Worm (Caenorhabditis elegans) whole organism, young adult: ENCODE measurements around the gene slc-36.1.

Source experiments
- B0019.2 ChIP-seq: fragments of 200-800 bp; sonication (Bioruptor generic); conservative IDR thresholded peaks from 2 replicates; pipeline ENCODE4 v1.3.6; 2022; ENCODE audit warnings: missing genetic modification reagents, missing genetic modification characterization, missing compliant biosample characterization
- B0035.1 ChIP-seq: sonication (generic microtip); optimal IDR thresholded peaks from 2 replicates; lab custom pipeline; 2016; ENCODE audit warnings: missing genetic modification characterization, mild to moderate bottlenecking, missing compliant biosample characterization, missing genotype, missing genetic modification reagents
- C06A6.2 ChIP-seq: fragments of 200-800 bp; sonication (Bioruptor generic); conservative IDR thresholded peaks from 2 replicates; pipeline ENCODE4 v1.3.6; 2022; ENCODE audit warnings: missing genetic modification characterization, missing compliant biosample characterization
- C17E4.6 ChIP-seq: fragments of 200-800 bp; sonication (Bioruptor generic); IDR thresholded peaks from 2 replicates; pipeline ENCODE4 v1.3.6; 2022; ENCODE audit warnings: missing genetic modification reagents, missing genetic modification characterization, missing compliant biosample characterization
- D2030.7 ChIP-seq: fragments of 200-800 bp; sonication (Bioruptor generic); IDR thresholded peaks from 2 replicates; pipeline ENCODE4 v1.3.6; 2022; ENCODE audit warnings: missing genetic modification reagents, missing genetic modification characterization, missing compliant biosample characterization
- F23B12.7 ChIP-seq: sonication (generic microtip); optimal IDR thresholded peaks from 2 replicates; lab custom pipeline; 2017; ENCODE audit warnings: missing genetic modification characterization, mild to moderate bottlenecking, missing compliant biosample characterization, antibody characterized with exemption, moderate library complexity; ENCODE audit not compliant: insufficient read depth
- F33H1.4 ChIP-seq: fragments of 200-800 bp; sonication (Bioruptor generic); IDR thresholded peaks from 2 replicates; pipeline ENCODE4 v1.3.6; 2022; ENCODE audit warnings: missing genetic modification reagents, missing genetic modification characterization, missing compliant biosample characterization
- F52B5.7 ChIP-seq: sonication (generic microtip); optimal IDR thresholded peaks from 2 replicates; lab custom pipeline; 2016; ENCODE audit warnings: mild to moderate bottlenecking, missing genetic modification characterization, missing compliant biosample characterization
- F57A8.1 ChIP-seq: fragments of 200-800 bp; sonication (Bioruptor generic); optimal IDR thresholded peaks from 2 replicates; lab custom pipeline; 2018; ENCODE audit warnings: mild to moderate bottlenecking, missing genetic modification characterization, moderate library complexity, missing compliant biosample characterization
- F57C9.4 ChIP-seq: sonication (generic microtip); optimal IDR thresholded peaks from 2 replicates; lab custom pipeline; 2017; ENCODE audit warnings: mild to moderate bottlenecking, missing genetic modification characterization, missing compliant biosample characterization
- Y56A3A.18 ChIP-seq: fragments of 200-800 bp; sonication (Bioruptor generic); IDR thresholded peaks from 2 replicates; pipeline ENCODE4 v1.3.6; 2022; ENCODE audit warnings: missing genetic modification reagents, missing genetic modification characterization, missing compliant biosample characterization
- Y95B8A.8 ChIP-seq: fragments of 200-800 bp; sonication (Bioruptor generic); IDR thresholded peaks from 2 replicates; pipeline ENCODE4 v1.3.6; 2022; ENCODE audit warnings: missing genetic modification reagents, missing genetic modification characterization, missing compliant biosample characterization
- athp-1 ChIP-seq: sonication (generic microtip); optimal IDR thresholded peaks from 2 replicates; lab custom pipeline; 2017; ENCODE audit warnings: mild to moderate bottlenecking, missing genetic modification characterization, missing compliant biosample characterization
- attf-6 ChIP-seq: fragments of 200-800 bp; sonication (Bioruptor generic); IDR thresholded peaks from 2 replicates; pipeline ENCODE4 v1.3.6; 2022; ENCODE audit warnings: missing genetic modification reagents, missing genetic modification characterization, missing compliant biosample characterization
- bed-2 ChIP-seq: fragments of 200-800 bp; sonication (Bioruptor generic); IDR thresholded peaks from 2 replicates; pipeline ENCODE4 v1.3.6; 2022; ENCODE audit warnings: missing genetic modification reagents, missing genetic modification characterization, missing compliant biosample characterization
- cebp-1 ChIP-seq, 2 experiments: fragments of 200-800 bp in 1 of 2; sonication (Bioruptor generic) in 1 of 2; sonication (generic microtip) in 1 of 2; IDR thresholded peaks in 1 of 2; optimal IDR thresholded peaks in 1 of 2; 2 replicates each; pipeline versions ENCODE4 v1.3.6 to Lab custom; 2017 to 2022; ENCODE audit warnings: missing compliant biosample characterization in 2 of 2, missing genetic modification characterization in 2 of 2, mild to moderate bottlenecking in 1 of 2, missing genetic modification reagents in 1 of 2, moderate library complexity in 1 of 2
- ceh-100 ChIP-seq: fragments of 200-800 bp; sonication (Bioruptor generic); IDR thresholded peaks from 2 replicates; pipeline ENCODE4 v1.3.6; 2022; ENCODE audit warnings: missing genetic modification reagents, missing genetic modification characterization, missing compliant biosample characterization
- ceh-27 ChIP-seq: fragments of 200-800 bp; sonication (Bioruptor generic); optimal IDR thresholded peaks from 2 replicates; lab custom pipeline; 2018; ENCODE audit warnings: mild to moderate bottlenecking, missing genetic modification characterization, moderate library complexity, missing compliant biosample characterization
- ceh-91 ChIP-seq: fragments of 200-800 bp; sonication (Bioruptor generic); IDR thresholded peaks from 2 replicates; pipeline ENCODE4 v1.3.6; 2022; ENCODE audit warnings: missing genetic modification reagents, missing genetic modification characterization, missing compliant biosample characterization
- dox-1 ChIP-seq: fragments of 200-800 bp; sonication (Bioruptor generic); IDR thresholded peaks from 2 replicates; pipeline ENCODE4 v1.3.6; 2022; ENCODE audit warnings: missing genetic modification reagents, missing genetic modification characterization, missing compliant biosample characterization
- dpl-1 ChIP-seq: fragments of 150-350 bp; optimal IDR thresholded peaks from 2 replicates; lab custom pipeline; 2014; ENCODE audit warnings: missing biosample characterization, missing genetic modification reagents, missing genetic modification characterization
- efl-1 ChIP-seq: fragments of 150-350 bp; optimal IDR thresholded peaks from 2 replicates; lab custom pipeline; 2014; ENCODE audit warnings: missing biosample characterization, missing genetic modification reagents, missing genetic modification characterization
- egrh-3 ChIP-seq: fragments of 200-800 bp; sonication (Bioruptor generic); IDR thresholded peaks from 2 replicates; pipeline ENCODE4 v1.3.6; 2022; ENCODE audit warnings: missing genetic modification reagents, missing genetic modification characterization, missing compliant biosample characterization
- him-1 ChIP-seq: sonication (generic microtip); optimal IDR thresholded peaks from 2 replicates; lab custom pipeline; 2016; ENCODE audit warnings: missing genotype, missing genetic modification reagents, missing genetic modification characterization, missing compliant biosample characterization
- hlh-26 ChIP-seq: fragments of 200-800 bp; sonication (Bioruptor generic); conservative IDR thresholded peaks from 2 replicates; pipeline ENCODE4 v1.3.6; 2022; ENCODE audit warnings: missing genetic modification reagents, missing genetic modification characterization, missing compliant biosample characterization
- hmg-1.2 ChIP-seq: fragments of 200-800 bp; sonication (Bioruptor generic); IDR thresholded peaks from 2 replicates; pipeline ENCODE4 v1.3.6; 2022; ENCODE audit warnings: missing genetic modification reagents, missing genetic modification characterization, missing compliant biosample characterization
- hsf-1 ChIP-seq: fragments of 200-800 bp; sonication (Bioruptor generic); IDR thresholded peaks from 2 replicates; pipeline ENCODE4 v1.3.6; 2022; ENCODE audit warnings: missing genetic modification reagents, missing genetic modification characterization, missing compliant biosample characterization
- lin-35 ChIP-seq, 3 experiments: fragments of 150-350 bp in 2 of 3; sonication (generic microtip) in 1 of 3; optimal IDR thresholded peaks; 2 replicates each; lab custom pipeline; 2014 to 2018; ENCODE audit warnings: missing biosample characterization in 3 of 3, missing genetic modification characterization in 3 of 3, missing genetic modification reagents in 3 of 3
- lin-54 ChIP-seq: fragments of 200-800 bp; sonication (Bioruptor generic); optimal IDR thresholded peaks from 2 replicates; lab custom pipeline; 2018; ENCODE audit warnings: mild to moderate bottlenecking, missing genetic modification characterization, missing compliant biosample characterization
- lsl-1 ChIP-seq: fragments of 200-800 bp; sonication (Bioruptor generic); optimal IDR thresholded peaks from 2 replicates; lab custom pipeline; 2018; ENCODE audit warnings: mild to moderate bottlenecking, missing genetic modification characterization, moderate library complexity, missing compliant biosample characterization
- madf-6 ChIP-seq: fragments of 200-800 bp; sonication (Bioruptor generic); IDR thresholded peaks from 2 replicates; pipeline ENCODE4 v1.3.6; 2022; ENCODE audit warnings: missing genetic modification reagents, missing genetic modification characterization, missing compliant biosample characterization
- madf-8 ChIP-seq: fragments of 200-800 bp; sonication (Bioruptor generic); conservative IDR thresholded peaks from 2 replicates; pipeline ENCODE4 v1.3.6; 2022; ENCODE audit warnings: missing genetic modification reagents, missing genetic modification characterization, missing compliant biosample characterization
- mcd-1 ChIP-seq: fragments of 200-800 bp; sonication (Bioruptor generic); IDR thresholded peaks from 2 replicates; pipeline ENCODE4 v1.3.6; 2022; ENCODE audit warnings: missing genetic modification reagents, missing genetic modification characterization, missing compliant biosample characterization
- mel-28 ChIP-seq: sonication (generic microtip); optimal IDR thresholded peaks from 2 replicates; lab custom pipeline; 2016; ENCODE audit warnings: borderline replicate concordance, mild to moderate bottlenecking, missing genetic modification characterization, missing compliant biosample characterization
- mes-4 ChIP-seq: sonication (generic microtip); optimal IDR thresholded peaks from 2 replicates; lab custom pipeline; 2016; ENCODE audit warnings: missing genotype, missing genetic modification characterization, missing compliant biosample characterization
- nfyb-1 ChIP-seq: fragments of 200-800 bp; sonication (Bioruptor generic); IDR thresholded peaks from 2 replicates; pipeline ENCODE4 v1.3.6; 2022; ENCODE audit warnings: missing genetic modification reagents, missing genetic modification characterization, missing compliant biosample characterization
- nhr-179 ChIP-seq: sonication (generic microtip); optimal IDR thresholded peaks from 2 replicates; lab custom pipeline; 2016; ENCODE audit warnings: mild to moderate bottlenecking, missing genetic modification characterization, missing compliant biosample characterization
- rcor-1 ChIP-seq: fragments of 200-800 bp; sonication (Bioruptor generic); IDR thresholded peaks from 2 replicates; pipeline ENCODE4 v1.3.6; 2022; ENCODE audit warnings: missing genetic modification reagents, missing genetic modification characterization, missing compliant biosample characterization
- sdz-38 ChIP-seq: sonication (generic microtip); optimal IDR thresholded peaks from 2 replicates; lab custom pipeline; 2016; ENCODE audit warnings: missing genotype, missing genetic modification characterization, missing compliant biosample characterization
- snpc-1.3 ChIP-seq: sonication (generic microtip); optimal IDR thresholded peaks from 2 replicates; lab custom pipeline; 2017; ENCODE audit warnings: missing genetic modification characterization, mild to moderate bottlenecking, missing compliant biosample characterization, antibody characterized with exemption, moderate library complexity, missing genotype, missing genetic modification reagents; ENCODE audit not compliant: insufficient read depth
- snpc-3.4 ChIP-seq: sonication (generic microtip); optimal IDR thresholded peaks from 2 replicates; lab custom pipeline; 2017; ENCODE audit warnings: missing genetic modification characterization, mild to moderate bottlenecking, missing compliant biosample characterization, antibody characterized with exemption, moderate library complexity, missing genotype, missing genetic modification reagents
- somi-1 ChIP-seq: fragments of 200-800 bp; sonication (Bioruptor generic); optimal IDR thresholded peaks from 2 replicates; lab custom pipeline; 2018; ENCODE audit warnings: mild to moderate bottlenecking, missing genetic modification characterization, missing compliant biosample characterization
- tbp1 ChIP-seq: fragments of 200-800 bp; sonication (Bioruptor generic); optimal IDR thresholded peaks from 2 replicates; lab custom pipeline; 2018; ENCODE audit warnings: mild to moderate bottlenecking, missing genetic modification characterization, missing compliant biosample characterization
- tbx-9 ChIP-seq: sonication (generic microtip); optimal IDR thresholded peaks from 2 replicates; lab custom pipeline; 2016; ENCODE audit warnings: borderline replicate concordance, missing genetic modification characterization, inconsistent platforms, missing compliant biosample characterization
- tlf-1 ChIP-seq: fragments of 200-800 bp; sonication (Bioruptor generic); optimal IDR thresholded peaks from 2 replicates; lab custom pipeline; 2018; ENCODE audit warnings: mild to moderate bottlenecking, missing genetic modification characterization, missing compliant biosample characterization
- unc-62 ChIP-seq: fragments of 150-350 bp; optimal IDR thresholded peaks from 2 replicates; lab custom pipeline; 2014; ENCODE audit warnings: missing biosample characterization, missing genetic modification reagents, missing genetic modification characterization
- xnd-1 ChIP-seq: sonication (generic microtip); optimal IDR thresholded peaks from 2 replicates; lab custom pipeline; 2016; ENCODE audit warnings: missing genotype, missing genetic modification reagents, missing genetic modification characterization, missing compliant biosample characterization
- ztf-26 ChIP-seq: sonication (generic microtip); optimal IDR thresholded peaks from 2 replicates; lab custom pipeline; 2017; ENCODE audit warnings: missing genetic modification characterization, missing compliant biosample characterization

The slc-36.1 gene

ce11 chrIII:13307107-13307506 lies at the start of gene slc-36.1, which contains the start of gene klp-19:
Gene slc-36.1 (plus strand): TSS chrIII:13307502.
Gene klp-19 (minus strand): TSS chrIII:13307259.
- peak; percentile 78 for TF ChIP-seq F23B12.7 (tag; lab: Kevin White, UChicago)
- no peak for TF ChIP-seq F57C9.4 (tag; lab: Kevin White, UChicago)
- TF ChIP-seq rcor-1 (GFP tag; lab: Robert Waterston, UW), result peak; percentile 47
- TF ChIP-seq tlf-1 (GFP tag; lab: Kevin White, UChicago), result no peak
- no peak for TF ChIP-seq sdz-38 (tag; lab: Kevin White, UChicago)
- no peak for TF ChIP-seq F52B5.7
- TF ChIP-seq nfyb-1 (GFP tag; lab: Robert Waterston, UW), result no peak
- TF ChIP-seq ceh-100 (GFP tag; lab: Robert Waterston, UW), result peak; percentile 48
- peak; percentile 52; the same call in 1 of the 2 replicates for TF ChIP-seq madf-8 (GFP tag; lab: Robert Waterston, UW)
- TF ChIP-seq ztf-26 (tag; lab: Kevin White, UChicago), result no peak
- peak; percentile 78 for TF ChIP-seq lin-54
- no peak for TF ChIP-seq tbx-9 (tag; lab: Kevin White, UChicago)
- TF ChIP-seq dpl-1 (GFP tag; lab: Kevin White, UChicago), result peak; percentile 84
- no peak for TF ChIP-seq hlh-26
- peak; percentile 68 for TF ChIP-seq dox-1 (GFP tag; lab: Robert Waterston, UW)
- TF ChIP-seq tbp1 (GFP tag; lab: Kevin White, UChicago), result peak; percentile 11
- TF ChIP-seq madf-6 (GFP tag; lab: Robert Waterston, UW), result peak; percentile 90
- peak; percentile 53 for TF ChIP-seq athp-1 (tag; lab: Kevin White, UChicago)
- TF ChIP-seq D2030.7 (GFP tag; lab: Robert Waterston, UW), result peak; percentile 86
- no peak for TF ChIP-seq mel-28 (tag; lab: Kevin White, UChicago)
- TF ChIP-seq xnd-1 (tag; lab: Kevin White, UChicago), result peak; percentile 60
- peak; percentile 56 for TF ChIP-seq snpc-1.3
- TF ChIP-seq F57A8.1 (GFP tag; lab: Kevin White, UChicago), result no peak
- no peak for TF ChIP-seq unc-62 (GFP tag; lab: Kevin White, UChicago)
- no peak for TF ChIP-seq him-1 (tag; lab: Kevin White, UChicago)
- no peak for TF ChIP-seq B0019.2 (GFP tag; lab: Robert Waterston, UW)
- no peak for TF ChIP-seq somi-1 (GFP tag; lab: Kevin White, UChicago)
- TF ChIP-seq egrh-3 (GFP tag; lab: Robert Waterston, UW), result peak; percentile 62
- TF ChIP-seq lin-35 (GFP tag; optimal IDR thresholded peaks at IDR 0.05; lab: Kevin White, UChicago), result peak in 1 of 3 experiments; percentile 44
- TF ChIP-seq snpc-3.4 (tag; lab: Kevin White, UChicago), result peak; percentile 51
- TF ChIP-seq ceh-91 (GFP tag; lab: Robert Waterston, UW), result peak; percentile 66
- no peak for TF ChIP-seq nhr-179 (tag; lab: Kevin White, UChicago)
- no peak for TF ChIP-seq C06A6.2
- peak; percentile 13; the same call in 1 of the 2 replicates for TF ChIP-seq hmg-1.2 (GFP tag; lab: Robert Waterston, UW)
- no peak for TF ChIP-seq ceh-27 (GFP tag; lab: Kevin White, UChicago)
- TF ChIP-seq hsf-1, result no peak
- no peak for TF ChIP-seq Y56A3A.18 (GFP tag; lab: Robert Waterston, UW)
- TF ChIP-seq B0035.1 (tag; lab: Kevin White, UChicago), result no peak
- no peak for TF ChIP-seq cebp-1 (GFP tag; IDR thresholded peaks at IDR 0.05; lab: Robert Waterston, UW)
- TF ChIP-seq cebp-1 (tag; optimal IDR thresholded peaks at IDR 0.05; lab: Kevin White, UChicago), result peak; percentile 41
- TF ChIP-seq F33H1.4 (GFP tag; lab: Robert Waterston, UW), result peak; percentile 69
- peak; percentile 62 for TF ChIP-seq mcd-1 (GFP tag; lab: Robert Waterston, UW)
- TF ChIP-seq Y95B8A.8 (GFP tag; lab: Robert Waterston, UW), result no peak
- TF ChIP-seq attf-6, result no peak
- TF ChIP-seq efl-1, result peak; percentile 88
- TF ChIP-seq C17E4.6 (GFP tag; lab: Robert Waterston, UW), result peak; percentile 37; the same call in 1 of the 2 replicates
- TF ChIP-seq mes-4 (tag; lab: Kevin White, UChicago), result no peak
- TF ChIP-seq lsl-1 (GFP tag; lab: Kevin White, UChicago), result peak; percentile 64
- no peak for TF ChIP-seq bed-2 (GFP tag; lab: Robert Waterston, UW)
